Fruit fly (Drosophila melanogaster) whole organism, embryonic: ENCODE results near the gene Lcp65Ab1.

Experiments
- Adf1 ChIP-seq: fragments of 200-800 bp; sonication (Bioruptor generic); IDR thresholded peaks from 2 replicates; pipeline ENCODE4 v1.3.6; 2022; ENCODE audit warnings: missing biosample characterization, missing genetic modification characterization
- BtbVII ChIP-seq: fragments of 200-800 bp; sonication (Bioruptor generic); optimal IDR thresholded peaks from 3 replicates; lab custom pipeline; 2017; ENCODE audit warnings: missing biosample characterization, mild to moderate bottlenecking, missing genetic modification characterization
- Bteb2 ChIP-seq: fragments of 200-800 bp; sonication (Bioruptor generic); optimal IDR thresholded peaks from 2 replicates; lab custom pipeline; 2016; ENCODE audit warnings: missing biosample characterization, missing genetic modification characterization
- CG10274 ChIP-seq: fragments of 200-800 bp; sonication (Bioruptor generic); optimal IDR thresholded peaks from 3 replicates; lab custom pipeline; 2017; ENCODE audit warnings: missing biosample characterization, mild to moderate bottlenecking, missing genetic modification characterization
- CG10321 ChIP-seq: fragments of 200-800 bp; sonication (Bioruptor generic); IDR thresholded peaks from 2 replicates; pipeline ENCODE4 v1.3.6; 2022; ENCODE audit warnings: missing biosample characterization, missing genetic modification characterization
- CG11456 ChIP-seq: fragments of 200-800 bp; sonication (Bioruptor generic); IDR thresholded peaks from 3 replicates; pipeline ENCODE4 v1.3.6; 2022; ENCODE audit warnings: missing biosample characterization, missing genetic modification characterization
- CG12071 ChIP-seq: fragments of 200-800 bp; sonication (Bioruptor generic); optimal IDR thresholded peaks from 3 replicates; lab custom pipeline; 2018; ENCODE audit warnings: missing biosample characterization, mild to moderate bottlenecking, missing genetic modification characterization
- CG13424 ChIP-seq: fragments of 200-800 bp; sonication (Bioruptor generic); optimal IDR thresholded peaks from 2 replicates; lab custom pipeline; 2019; ENCODE audit warnings: missing biosample characterization, mild to moderate bottlenecking, missing genetic modification characterization, moderate library complexity
- CG15601 ChIP-seq: fragments of 200-800 bp; sonication (Bioruptor generic); optimal IDR thresholded peaks from 3 replicates; lab custom pipeline; 2019; ENCODE audit warnings: missing biosample characterization, mild to moderate bottlenecking, missing genetic modification characterization, moderate library complexity
- CG15696 ChIP-seq: fragments of 200-800 bp; sonication (Bioruptor generic); optimal IDR thresholded peaks from 2 replicates; lab custom pipeline; 2019; ENCODE audit warnings: missing biosample characterization, mild to moderate bottlenecking, missing genetic modification characterization, moderate library complexity
- CG18476 ChIP-seq: fragments of 200-800 bp; sonication (Bioruptor generic); optimal IDR thresholded peaks from 2 replicates; lab custom pipeline; 2016; ENCODE audit warnings: missing biosample characterization, mild to moderate bottlenecking, missing genetic modification characterization
- CG2116 ChIP-seq: fragments of 200-800 bp; sonication (Bioruptor generic); optimal IDR thresholded peaks from 3 replicates; lab custom pipeline; 2018; ENCODE audit warnings: missing biosample characterization, mild to moderate bottlenecking, missing genetic modification characterization
- CG2129 ChIP-seq: fragments of 200-800 bp; sonication (Bioruptor generic); IDR thresholded peaks from 2 replicates; pipeline ENCODE4 v1.3.6; 2022; ENCODE audit warnings: missing biosample characterization, missing genetic modification characterization; ENCODE audit not compliant: partially characterized antibody
- CG2199 ChIP-seq: fragments of 200-800 bp; sonication (Bioruptor generic); IDR thresholded peaks from 3 replicates; pipeline ENCODE4 v1.3.6; 2022; ENCODE audit warnings: missing biosample characterization, missing genetic modification characterization
- CG3065 ChIP-seq: fragments of 200-800 bp; sonication (Bioruptor generic); optimal IDR thresholded peaks from 2 replicates; lab custom pipeline; 2016; ENCODE audit warnings: missing biosample characterization, missing genetic modification characterization
- CG3838 ChIP-seq: fragments of 200-800 bp; sonication (Bioruptor generic); optimal IDR thresholded peaks from 3 replicates; lab custom pipeline; 2016; ENCODE audit warnings: missing biosample characterization, missing genetic modification characterization
- CG6272 ChIP-seq: fragments of 200-800 bp; sonication (Bioruptor generic); IDR thresholded peaks from 2 replicates; pipeline ENCODE4 v1.3.6; 2022; ENCODE audit warnings: missing biosample characterization, missing genetic modification characterization
- CG6683 ChIP-seq: fragments of 200-800 bp; sonication (Bioruptor generic); optimal IDR thresholded peaks from 2 replicates; lab custom pipeline; 2017; ENCODE audit warnings: missing biosample characterization, mild to moderate bottlenecking, missing genetic modification characterization, missing genetic modification reagents
- CG6813 ChIP-seq: fragments of 200-800 bp; sonication (Bioruptor generic); optimal IDR thresholded peaks from 2 replicates; lab custom pipeline; 2017; ENCODE audit warnings: missing biosample characterization, missing genetic modification characterization, mild to moderate bottlenecking, moderate library complexity, missing genetic modification reagents
- CG6854 ChIP-seq: fragments of 200-800 bp; sonication (Bioruptor generic); optimal IDR thresholded peaks from 3 replicates; lab custom pipeline; 2017; ENCODE audit warnings: missing biosample characterization, mild to moderate bottlenecking, missing genetic modification characterization
- CG7786 ChIP-seq: fragments of 200-800 bp; sonication (Bioruptor generic); optimal IDR thresholded peaks from 2 replicates; lab custom pipeline; 2016; ENCODE audit warnings: missing biosample characterization, missing genetic modification characterization
- CG8281 ChIP-seq: fragments of 200-800 bp; sonication (Bioruptor generic); optimal IDR thresholded peaks from 2 replicates; lab custom pipeline; 2018; ENCODE audit warnings: missing biosample characterization, mild to moderate bottlenecking, missing genetic modification characterization, moderate library complexity
- CG8765 ChIP-seq: fragments of 200-800 bp; sonication (Bioruptor generic); IDR thresholded peaks from 2 replicates; pipeline ENCODE4 v1.3.6; 2022; ENCODE audit warnings: missing biosample characterization, missing genetic modification characterization
- CrebB ChIP-seq: fragments of 200-800 bp; sonication (Bioruptor generic); optimal IDR thresholded peaks from 3 replicates; lab custom pipeline; 2018; ENCODE audit warnings: missing biosample characterization, mild to moderate bottlenecking, missing genetic modification characterization
- Dbx ChIP-seq: fragments of 200-800 bp; sonication (Bioruptor generic); IDR thresholded peaks from 3 replicates; pipeline ENCODE4 v1.3.6; 2022; ENCODE audit warnings: missing biosample characterization, missing genetic modification characterization
- Eip74EF ChIP-seq, 2 experiments: fragments of 200-800 bp in 1 of 2; fragments of >200 bp in 1 of 2; sonication (Bioruptor generic) in 1 of 2; optimal IDR thresholded peaks; 2 replicates each; lab custom pipeline; 2017 to 2019; ENCODE audit warnings: missing biosample characterization in 2 of 2, missing genetic modification characterization in 2 of 2, mild to moderate bottlenecking in 1 of 2, moderate library complexity in 1 of 2
- HLH54F ChIP-seq: fragments of 200-800 bp; sonication (Bioruptor generic); optimal IDR thresholded peaks from 3 replicates; lab custom pipeline; 2016; ENCODE audit warnings: missing biosample characterization, missing genetic modification characterization
- Hey ChIP-seq: fragments of 200-800 bp; sonication (Bioruptor generic); optimal IDR thresholded peaks from 3 replicates; lab custom pipeline; 2018; ENCODE audit warnings: missing biosample characterization, mild to moderate bottlenecking, missing genetic modification characterization
- Kr ChIP-seq: fragments of 200-800 bp; sonication (Bioruptor generic); optimal IDR thresholded peaks from 2 replicates; lab custom pipeline; 2017; ENCODE audit warnings: missing biosample characterization, mild to moderate bottlenecking, missing genetic modification characterization
- NC2β ChIP-seq: fragments of 200-800 bp; sonication (Bioruptor generic); optimal IDR thresholded peaks from 2 replicates; lab custom pipeline; 2016; ENCODE audit warnings: missing biosample characterization, missing genetic modification characterization
- NfI ChIP-seq: fragments of 200-800 bp; sonication (Bioruptor generic); optimal IDR thresholded peaks from 3 replicates; lab custom pipeline; 2018; ENCODE audit warnings: missing biosample characterization, mild to moderate bottlenecking, missing genetic modification characterization, moderate library complexity
- Sry-β ChIP-seq: fragments of 200-800 bp; sonication (Bioruptor generic); optimal IDR thresholded peaks from 2 replicates; lab custom pipeline; 2018; ENCODE audit warnings: missing biosample characterization, mild to moderate bottlenecking, missing genetic modification characterization, moderate library complexity
- Vsx1 ChIP-seq: fragments of 200-800 bp; sonication (Bioruptor generic); optimal IDR thresholded peaks from 2 replicates; lab custom pipeline; 2017; ENCODE audit warnings: missing biosample characterization, mild to moderate bottlenecking, missing genetic modification characterization, missing genetic modification reagents
- ab ChIP-seq: fragments of 200-800 bp; sonication (Bioruptor generic); optimal IDR thresholded peaks from 2 replicates; lab custom pipeline; 2016; ENCODE audit warnings: missing biosample characterization, missing genetic modification characterization
- ato ChIP-seq: fragments of 200-800 bp; sonication (Bioruptor generic); IDR thresholded peaks from 2 replicates; pipeline ENCODE4 v1.3.6; 2022; ENCODE audit warnings: missing biosample characterization, missing genetic modification characterization; ENCODE audit not compliant: partially characterized antibody
- fd3F ChIP-seq: fragments of 200-800 bp; sonication (Bioruptor generic); optimal IDR thresholded peaks from 2 replicates; lab custom pipeline; 2018; ENCODE audit warnings: missing biosample characterization, mild to moderate bottlenecking, missing genetic modification characterization, moderate library complexity
- fu2 ChIP-seq: fragments of 200-800 bp; sonication (Bioruptor generic); optimal IDR thresholded peaks from 2 replicates; lab custom pipeline; 2016; ENCODE audit warnings: missing biosample characterization, missing genetic modification characterization
- gfzf ChIP-seq: fragments of 200-800 bp; sonication (Bioruptor generic); optimal IDR thresholded peaks from 2 replicates; lab custom pipeline; 2016; ENCODE audit warnings: missing biosample characterization, mild to moderate bottlenecking, missing genetic modification characterization, moderate library complexity
- gt ChIP-seq: fragments of 200-800 bp; sonication (Bioruptor generic); IDR thresholded peaks from 2 replicates; pipeline ENCODE4 v1.3.6; 2022; ENCODE audit warnings: missing biosample characterization, missing genetic modification characterization
- mirr ChIP-seq: fragments of 200-800 bp; sonication (Bioruptor generic); optimal IDR thresholded peaks from 3 replicates; lab custom pipeline; 2018; ENCODE audit warnings: missing biosample characterization, mild to moderate bottlenecking, missing genetic modification characterization
- slbo ChIP-seq: fragments of 200-800 bp; sonication (Bioruptor generic); IDR thresholded peaks from 2 replicates; pipeline ENCODE4 v1.3.6; 2022; ENCODE audit warnings: missing biosample characterization, missing genetic modification characterization
- slou ChIP-seq: fragments of 200-800 bp; sonication (Bioruptor generic); optimal IDR thresholded peaks from 3 replicates; lab custom pipeline; 2016; ENCODE audit warnings: missing biosample characterization, missing genetic modification characterization
- slp2 ChIP-seq: fragments of 200-800 bp; sonication (Bioruptor generic); optimal IDR thresholded peaks from 2 replicates; lab custom pipeline; 2016; ENCODE audit warnings: missing biosample characterization, missing genetic modification characterization
- so ChIP-seq: fragments of 200-800 bp; sonication (Bioruptor generic); IDR thresholded peaks from 3 replicates; pipeline ENCODE4 v1.3.6; 2022; ENCODE audit warnings: missing biosample characterization, missing genetic modification characterization
- sob ChIP-seq: fragments of 200-800 bp; sonication (Bioruptor generic); IDR thresholded peaks from 2 replicates; pipeline ENCODE4 v1.3.6; 2022; ENCODE audit warnings: missing biosample characterization, missing genetic modification characterization
- tio ChIP-seq: fragments of 200-800 bp; sonication (Bioruptor generic); optimal IDR thresholded peaks from 2 replicates; lab custom pipeline; 2017; ENCODE audit warnings: missing biosample characterization, missing genetic modification characterization, inconsistent platforms
- toy ChIP-seq: fragments of 200-800 bp; sonication (Bioruptor generic); IDR thresholded peaks from 2 replicates; pipeline ENCODE4 v1.3.6; 2022; ENCODE audit warnings: missing biosample characterization, missing genetic modification characterization
- wdn ChIP-seq: fragments of 200-800 bp; sonication (Bioruptor generic); IDR thresholded peaks from 2 replicates; pipeline ENCODE4 v1.3.6; 2022; ENCODE audit warnings: missing biosample characterization, missing genetic modification characterization
- wek ChIP-seq: fragments of 200-800 bp; sonication (Bioruptor generic); optimal IDR thresholded peaks from 3 replicates; lab custom pipeline; 2018; ENCODE audit warnings: missing biosample characterization, mild to moderate bottlenecking, missing genetic modification characterization, moderate library complexity

The Lcp65Ab1 gene

dm6 chr3L:6192822-6193555 is 43.6 kb downstream of the Lcp65Ab1 start, which contains the start of the genes Sf3b6 and Tnpo (continued):
- TF ChIP-seq Eip74EF (GFP tag; optimal IDR thresholded peaks at IDR 0.05; lab: Kevin White, UChicago) (no peak), Kr (no peak), slbo (peak; percentile 92), fd3F (GFP tag; lab: Kevin White, UChicago) (peak; percentile 74), CG6813 (GFP tag; lab: Kevin White, UChicago) (no peak), CG2129 (GFP tag; lab: Robert Waterston, UW) (peak; percentile 52), CG6854 (GFP tag; lab: Kevin White, UChicago) (no peak), wek (GFP tag; lab: Kevin White, UChicago) (no peak), CG13424 (tag; lab: Kevin White, UChicago) (peak; percentile 90), CG2116 (GFP tag; lab: Kevin White, UChicago) (peak; percentile 69), CG6683 (GFP tag; lab: Kevin White, UChicago) (peak; percentile 34), CG8281 (tag; lab: Kevin White, UChicago) (no peak), CG11456 (GFP tag; lab: Robert Waterston, UW) (peak; percentile 84), CG15696 (tag; lab: Kevin White, UChicago) (peak; percentile 89), ab (GFP tag; lab: Kevin White, UChicago) (no peak), so (peak; percentile 73; the same call in 2 of the 3 replicates), Adf1 (GFP tag; lab: Robert Waterston, UW) (peak; percentile 39), CG18476 (GFP tag; lab: Kevin White, UChicago) (peak; percentile 67), slou (GFP tag; lab: Kevin White, UChicago) (peak; percentile 82), CG6272 (GFP tag; lab: Robert Waterston, UW) (peak; percentile 88), CG15601 (tag; lab: Kevin White, UChicago) (no peak), CG12071 (GFP tag; lab: Kevin White, UChicago) (no peak), CrebB (peak; percentile 49), mirr (GFP tag; lab: Kevin White, UChicago) (no peak), Bteb2 (GFP tag; lab: Kevin White, UChicago) (peak; percentile 75), BtbVII (GFP tag; lab: Kevin White, UChicago) (no peak), gt (GFP tag; lab: Robert Waterston, UW) (peak; percentile 27; the same call in 1 of the 2 replicates), slp2 (peak; percentile 31), Vsx1 (GFP tag; lab: Kevin White, UChicago) (no peak), Hey (no peak), CG3838 (GFP tag; lab: Kevin White, UChicago) (peak; percentile 31), NfI (peak; percentile 75), CG10321 (GFP tag; lab: Robert Waterston, UW) (no peak), tio (peak; percentile 84), HLH54F (GFP tag; lab: Kevin White, UChicago) (peak; percentile 77), toy (peak; percentile 43; the same call in 1 of the 2 replicates), gfzf (peak; percentile 79), fu2 (GFP tag; lab: Kevin White, UChicago) (peak; percentile 70), CG7786 (peak; percentile 41), Sry-β (peak; percentile 70), CG8765 (GFP tag; lab: Robert Waterston, UW) (peak; percentile 76), Dbx (peak; percentile 84), sob (GFP tag; lab: Robert Waterston, UW) (peak; percentile 83), wdn (GFP tag; lab: Robert Waterston, UW) (peak; percentile 67), CG2199 (0 out of 3 replicates have a peak, but pooled peaks have one; percentile 37), CG10274 (peak; percentile 80), CG3065 (GFP tag; lab: Kevin White, UChicago) (peak; percentile 45), NC2β (peak; percentile 58), ato (GFP tag; lab: Robert Waterston, UW) (no peak)
